Worm (Caenorhabditis elegans) whole organism, mixed stage, embryonic: ENCODE results near the gene C09B9.2.

Source experiments
- M03D4.4 ChIP-seq: sonication (generic microtip); optimal IDR thresholded peaks from 2 replicates; lab custom pipeline; 2017; ENCODE audit warnings: mild to moderate bottlenecking, missing genetic modification characterization, missing compliant biosample characterization
- bed-3 ChIP-seq: fragments of 200-800 bp; sonication (Bioruptor generic); optimal IDR thresholded peaks from 3 replicates; lab custom pipeline; 2018; ENCODE audit warnings: mild to moderate bottlenecking, missing genetic modification characterization, moderate library complexity, missing compliant biosample characterization
- blmp-1 ChIP-seq: fragments of 150-350 bp; optimal IDR thresholded peaks from 2 replicates; lab custom pipeline; 2014; ENCODE audit warnings: missing biosample characterization, missing genetic modification characterization
- ceh-39 ChIP-seq: fragments of 150-350 bp; optimal IDR thresholded peaks from 2 replicates; lab custom pipeline; 2014; ENCODE audit warnings: missing biosample characterization, missing genetic modification characterization
- ceh-43 ChIP-seq: fragments of 200-800 bp; sonication (Bioruptor generic); optimal IDR thresholded peaks from 2 replicates; lab custom pipeline; 2018; ENCODE audit warnings: mild to moderate bottlenecking, missing genetic modification characterization, moderate library complexity, missing compliant biosample characterization
- ceh-83 ChIP-seq: fragments of 200-800 bp; sonication (Bioruptor generic); optimal IDR thresholded peaks from 2 replicates; lab custom pipeline; 2018; ENCODE audit warnings: mild to moderate bottlenecking, missing genetic modification characterization, missing compliant biosample characterization
- ces-1 ChIP-seq: fragments of 150-350 bp; optimal IDR thresholded peaks from 2 replicates; lab custom pipeline; 2014; ENCODE audit warnings: missing biosample characterization, missing genetic modification reagents, missing genetic modification characterization
- cnd-1 ChIP-seq: fragments of 200-800 bp; sonication (Bioruptor generic); optimal IDR thresholded peaks from 2 replicates; lab custom pipeline; 2018; ENCODE audit warnings: mild to moderate bottlenecking, missing genetic modification characterization, missing compliant biosample characterization
- drap-1 ChIP-seq: fragments of 200-800 bp; sonication (Bioruptor generic); optimal IDR thresholded peaks from 3 replicates; lab custom pipeline; 2018; ENCODE audit warnings: mild to moderate bottlenecking, missing genetic modification characterization, missing compliant biosample characterization
- elt-3 ChIP-seq: fragments of 150-350 bp; optimal IDR thresholded peaks from 2 replicates; lab custom pipeline; 2014; ENCODE audit warnings: missing biosample characterization, missing genetic modification characterization
- flh-1 ChIP-seq: fragments of 200-800 bp; sonication (Bioruptor generic); optimal IDR thresholded peaks from 2 replicates; lab custom pipeline; 2018; ENCODE audit warnings: mild to moderate bottlenecking, missing genetic modification characterization, moderate library complexity, missing compliant biosample characterization
- ham-2 ChIP-seq: fragments of 200-800 bp; sonication (Bioruptor generic); optimal IDR thresholded peaks from 2 replicates; lab custom pipeline; 2018; ENCODE audit warnings: mild to moderate bottlenecking, missing genetic modification characterization, missing compliant biosample characterization
- hlh-1 ChIP-seq: fragments of 150-350 bp; optimal IDR thresholded peaks from 2 replicates; lab custom pipeline; 2014; ENCODE audit warnings: missing biosample characterization, missing genetic modification reagents, missing genetic modification characterization
- lin-32 ChIP-seq: fragments of 200-800 bp; sonication (Bioruptor generic); optimal IDR thresholded peaks from 2 replicates; lab custom pipeline; 2018; ENCODE audit warnings: mild to moderate bottlenecking, missing genetic modification characterization, missing compliant biosample characterization
- lsy-2 ChIP-seq: fragments of 150-350 bp; optimal IDR thresholded peaks from 2 replicates; lab custom pipeline; 2014; ENCODE audit warnings: missing biosample characterization, missing genetic modification characterization
- mab-5 ChIP-seq: fragments of 150-350 bp; optimal IDR thresholded peaks from 2 replicates; lab custom pipeline; 2014; ENCODE audit warnings: missing biosample characterization, missing genetic modification characterization
- mep-1 ChIP-seq: fragments of 150-350 bp; optimal IDR thresholded peaks from 2 replicates; lab custom pipeline; 2017; ENCODE audit warnings: missing biosample characterization, missing genetic modification reagents, missing genetic modification characterization, inconsistent platforms
- mls-2 ChIP-seq: sonication (generic microtip); optimal IDR thresholded peaks from 2 replicates; lab custom pipeline; 2016; ENCODE audit warnings: mild to moderate bottlenecking, missing genetic modification characterization, moderate library complexity, missing compliant biosample characterization
- nhr-12 ChIP-seq: fragments of 150-350 bp; optimal IDR thresholded peaks from 2 replicates; lab custom pipeline; 2014; ENCODE audit warnings: missing biosample characterization, missing genetic modification characterization
- nhr-237 ChIP-seq: fragments of 150-350 bp; optimal IDR thresholded peaks from 2 replicates; lab custom pipeline; 2014; ENCODE audit warnings: missing biosample characterization, missing genetic modification characterization
- nhr-28 ChIP-seq: fragments of 150-350 bp; optimal IDR thresholded peaks from 2 replicates; lab custom pipeline; 2014; ENCODE audit warnings: missing biosample characterization, missing genetic modification characterization
- nhr-76 ChIP-seq: sonication (generic microtip); optimal IDR thresholded peaks from 2 replicates; lab custom pipeline; 2017; ENCODE audit warnings: missing biosample characterization, missing genetic modification characterization
- pha-4 ChIP-seq: fragments of 150-350 bp; optimal IDR thresholded peaks from 2 replicates; lab custom pipeline; 2018; ENCODE audit warnings: missing biosample characterization, missing genetic modification reagents, missing genetic modification characterization
- sem-2 ChIP-seq: fragments of 200-800 bp; sonication (Bioruptor generic); optimal IDR thresholded peaks from 2 replicates; lab custom pipeline; 2018; ENCODE audit warnings: mild to moderate bottlenecking, missing genetic modification characterization, missing compliant biosample characterization
- sptf-1 ChIP-seq: sonication (generic microtip); optimal IDR thresholded peaks from 2 replicates; lab custom pipeline; 2017; ENCODE audit warnings: mild to moderate bottlenecking, missing genetic modification characterization, moderate library complexity, missing compliant biosample characterization
- tbx-8 ChIP-seq: fragments of 200-800 bp; sonication (Bioruptor generic); optimal IDR thresholded peaks from 2 replicates; lab custom pipeline; 2018; ENCODE audit warnings: mild to moderate bottlenecking, missing genetic modification characterization, moderate library complexity, missing compliant biosample characterization
- unc-120 ChIP-seq: sonication (generic microtip); optimal IDR thresholded peaks from 2 replicates; lab custom pipeline; 2017; ENCODE audit warnings: missing genetic modification characterization, missing compliant biosample characterization; ENCODE audit not compliant: poor library complexity, severe bottlenecking
- unc-39 ChIP-seq: fragments of 150-350 bp; optimal IDR thresholded peaks from 2 replicates; lab custom pipeline; 2014; ENCODE audit warnings: missing biosample characterization, missing genetic modification characterization
- unc-62 ChIP-seq: fragments of 150-350 bp; optimal IDR thresholded peaks from 2 replicates; lab custom pipeline; 2014; ENCODE audit warnings: missing biosample characterization, missing genetic modification reagents, missing genetic modification characterization
- zip-8 ChIP-seq: fragments of 150-350 bp; optimal IDR thresholded peaks from 2 replicates; lab custom pipeline; 2014; ENCODE audit warnings: missing biosample characterization, missing genetic modification characterization
- ztf-11 ChIP-seq: fragments of 150-350 bp; optimal IDR thresholded peaks from 2 replicates; lab custom pipeline; 2014; ENCODE audit warnings: missing biosample characterization, missing genetic modification characterization

Gene C09B9.2

DNA sequence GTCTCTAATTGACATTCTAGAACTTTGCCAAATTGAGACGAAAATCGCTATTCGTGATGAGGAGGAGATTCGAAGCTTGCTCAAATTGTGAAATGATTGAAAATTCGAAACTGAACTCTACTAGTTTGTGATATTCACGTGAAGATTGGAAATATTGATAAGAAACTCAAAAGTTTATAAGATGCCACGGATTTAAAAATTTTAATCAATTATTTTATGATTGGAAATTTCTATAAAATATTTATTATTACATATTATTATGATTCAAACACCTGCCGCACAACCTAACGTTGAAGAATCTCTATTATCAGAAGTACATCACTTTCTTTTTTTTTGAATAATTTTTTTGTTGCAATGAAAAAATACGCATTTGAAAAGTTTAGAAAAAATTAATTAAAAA, 40.6 kb upstream of the C09B9.2 start, which contains the start of gene E03H12.7:
Gene E03H12.7, minus strand, starts transcription at position 101 of the 400 bp plus-strand sequence.
- TF ChIP-seq zip-8 (no peak), ceh-43 (GFP tag; lab: Kevin White, UChicago) (no peak), mep-1 (tag; lab: Kevin White, UChicago) (no peak), ces-1 (GFP tag; lab: Kevin White, UChicago) (no peak), pha-4 (tag; lab: Kevin White, UChicago) (no peak), mab-5 (tag; lab: Kevin White, UChicago) (no peak), sem-2 (no peak), nhr-76 (tag; lab: Kevin White, UChicago) (no peak), drap-1 (GFP tag; lab: Kevin White, UChicago) (no peak), sptf-1 (tag; lab: Kevin White, UChicago) (no peak), unc-120 (no peak), hlh-1 (tag; lab: Kevin White, UChicago) (no peak)

DNA sequence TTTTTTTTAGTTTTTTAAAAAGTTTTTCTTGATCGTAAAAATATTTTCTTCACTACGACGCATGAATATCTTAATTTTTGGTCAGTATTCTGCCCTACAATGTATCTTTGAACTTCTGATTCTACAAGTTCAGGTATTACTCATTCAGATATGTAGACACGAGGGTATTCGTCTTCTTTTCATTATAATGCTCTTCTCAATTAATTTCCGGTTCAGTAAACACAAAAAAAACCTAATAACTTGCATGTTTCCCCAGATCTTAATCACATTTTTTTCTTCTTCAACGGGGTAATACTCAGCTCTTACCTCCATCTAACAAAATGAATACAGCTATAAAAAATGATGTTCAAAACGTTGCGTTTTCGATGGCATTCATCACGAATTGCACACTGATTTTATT, 37.0 kb upstream of the C09B9.2 start, which contains the start of gene str-162:
Gene str-162, plus strand, starts transcription at position 301 of the 400 bp plus-strand sequence.
- TF ChIP-seq drap-1 (GFP tag; lab: Kevin White, UChicago) (no peak), nhr-12 (tag; lab: Kevin White, UChicago) (no peak), elt-3 (tag; lab: Kevin White, UChicago) (no peak), nhr-76 (tag; lab: Kevin White, UChicago) (no peak), unc-62 (GFP tag; lab: Kevin White, UChicago) (no peak), zip-8 (no peak), flh-1 (GFP tag; lab: Kevin White, UChicago) (no peak), mab-5 (tag; lab: Kevin White, UChicago) (no peak), bed-3 (GFP tag; lab: Kevin White, UChicago) (no peak), mls-2 (tag; lab: Kevin White, UChicago) (no peak), lin-32 (GFP tag; lab: Kevin White, UChicago) (no peak), ceh-83 (GFP tag; lab: Kevin White, UChicago) (no peak), sem-2 (no peak), ztf-11 (tag; lab: Kevin White, UChicago) (no peak), sptf-1 (tag; lab: Kevin White, UChicago) (no peak), ces-1 (GFP tag; lab: Kevin White, UChicago) (no peak), cnd-1 (tag; lab: Kevin White, UChicago) (no peak)

DNA sequence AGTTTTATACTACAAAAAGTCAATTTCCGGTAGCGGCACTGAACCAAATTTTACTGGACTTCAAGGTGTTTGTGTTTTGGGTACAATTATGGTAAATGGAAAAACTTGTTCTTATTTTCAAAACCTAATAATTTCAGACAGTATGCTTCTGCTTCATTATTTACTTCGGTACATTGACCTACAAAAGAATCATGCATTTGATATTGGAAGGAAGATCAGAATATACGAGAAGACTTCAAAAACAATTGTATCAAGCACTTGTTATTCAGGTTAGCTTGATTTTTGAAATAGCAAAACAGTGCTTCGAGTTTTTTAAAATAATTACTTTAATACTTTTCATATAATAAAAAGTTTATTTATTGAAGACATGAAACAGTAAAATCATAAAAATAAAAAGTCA, 36.0 kb upstream of the C09B9.2 start:
- no peak for TF ChIP-seq M03D4.4 (tag; lab: Kevin White, UChicago)
- TF ChIP-seq elt-3 (tag; lab: Kevin White, UChicago) = no peak
- no peak for TF ChIP-seq sem-2
- no peak for TF ChIP-seq ces-1 (GFP tag; lab: Kevin White, UChicago)
- no peak for TF ChIP-seq flh-1 (GFP tag; lab: Kevin White, UChicago)
- no peak for TF ChIP-seq nhr-76 (tag; lab: Kevin White, UChicago)
- no peak for TF ChIP-seq ceh-43 (GFP tag; lab: Kevin White, UChicago)
- TF ChIP-seq drap-1 (GFP tag; lab: Kevin White, UChicago) = no peak
- TF ChIP-seq unc-39 (tag; lab: Kevin White, UChicago) = no peak
- no peak for TF ChIP-seq blmp-1 (tag; lab: Kevin White, UChicago)
- no peak for TF ChIP-seq unc-62 (GFP tag; lab: Kevin White, UChicago)
- no peak for TF ChIP-seq bed-3 (GFP tag; lab: Kevin White, UChicago)
- no peak for TF ChIP-seq nhr-237
- no peak for TF ChIP-seq tbx-8 (GFP tag; lab: Kevin White, UChicago)
- TF ChIP-seq ceh-39 (tag; lab: Kevin White, UChicago) = no peak
- TF ChIP-seq mab-5 (tag; lab: Kevin White, UChicago) = no peak
- no peak for TF ChIP-seq sptf-1 (tag; lab: Kevin White, UChicago)
- no peak for TF ChIP-seq lsy-2 (tag; lab: Kevin White, UChicago)
- no peak for TF ChIP-seq lin-32 (GFP tag; lab: Kevin White, UChicago)
- TF ChIP-seq pha-4 (tag; lab: Kevin White, UChicago) = no peak

DNA sequence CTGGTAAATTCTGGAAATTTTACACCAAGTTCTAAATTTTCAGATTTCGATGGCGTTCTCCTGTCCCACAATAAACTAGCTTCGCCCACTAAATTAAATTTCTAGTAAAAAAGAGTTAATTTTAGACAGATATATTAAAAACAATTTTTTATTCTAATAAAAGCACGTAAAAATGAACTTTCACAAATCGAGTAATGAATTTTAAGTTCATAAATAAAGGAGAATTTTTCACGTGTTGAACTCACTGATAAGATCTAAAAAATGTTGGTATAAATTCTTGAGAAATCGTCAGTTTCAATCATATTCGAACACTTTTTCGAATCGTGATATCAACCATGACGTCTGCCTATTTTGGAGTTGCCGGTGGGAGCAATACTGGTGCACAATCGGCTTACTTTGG, 33.2 kb upstream of the C09B9.2 start, which contains the start of gene ssq-2:
Gene ssq-2, plus strand, starts transcription at position 301 of the 400 bp plus-strand sequence.
- TF ChIP-seq ham-2 (GFP tag; lab: Kevin White, UChicago) = no peak
- no peak for TF ChIP-seq lsy-2 (tag; lab: Kevin White, UChicago)
- TF ChIP-seq ceh-39 (tag; lab: Kevin White, UChicago) = no peak
- no peak for TF ChIP-seq nhr-76 (tag; lab: Kevin White, UChicago)
- no peak for TF ChIP-seq ceh-83 (GFP tag; lab: Kevin White, UChicago)
- no peak for TF ChIP-seq mls-2 (tag; lab: Kevin White, UChicago)
- no peak for TF ChIP-seq nhr-28 (tag; lab: Kevin White, UChicago)
- TF ChIP-seq M03D4.4 (tag; lab: Kevin White, UChicago) = no peak
- TF ChIP-seq, all 35 proteins: peak for 0
